Fruit fly (Drosophila melanogaster) whole organism, embryonic: Measurements from ENCODE around the gene Mco4.

Experiments used
- ATbp ChIP-seq: fragments of 200-800 bp; sonication (Bioruptor generic); optimal IDR thresholded peaks from 2 replicates; lab custom pipeline; 2017; ENCODE audit warnings: missing biosample characterization, mild to moderate bottlenecking, missing genetic modification characterization, missing genetic modification reagents
- Antp ChIP-seq: fragments of 200-800 bp; sonication (Bioruptor generic); optimal IDR thresholded peaks from 3 replicates; lab custom pipeline; 2016; ENCODE audit warnings: missing biosample characterization, missing genetic modification characterization
- B-H1 ChIP-seq: fragments of 200-800 bp; sonication (Bioruptor generic); IDR thresholded peaks from 3 replicates; pipeline ENCODE4 v1.3.6; 2022; ENCODE audit warnings: missing biosample characterization, missing genetic modification characterization
- Bteb2 ChIP-seq: fragments of 200-800 bp; sonication (Bioruptor generic); optimal IDR thresholded peaks from 2 replicates; lab custom pipeline; 2016; ENCODE audit warnings: missing biosample characterization, missing genetic modification characterization
- CG10431 ChIP-seq: fragments of 200-800 bp; sonication (Bioruptor generic); optimal IDR thresholded peaks from 3 replicates; lab custom pipeline; 2018; ENCODE audit warnings: missing biosample characterization, mild to moderate bottlenecking, missing genetic modification characterization
- CG10979 ChIP-seq: fragments of 200-800 bp; sonication (Bioruptor generic); optimal IDR thresholded peaks from 2 replicates; lab custom pipeline; 2018; ENCODE audit warnings: missing biosample characterization, mild to moderate bottlenecking, missing genetic modification characterization, moderate library complexity
- CG11695 ChIP-seq: fragments of 200-800 bp; sonication (Bioruptor generic); IDR thresholded peaks from 3 replicates; pipeline ENCODE4 v1.3.6; 2022; ENCODE audit warnings: missing biosample characterization, missing genetic modification characterization
- CG12236 ChIP-seq: fragments of 200-800 bp; sonication (Bioruptor generic); optimal IDR thresholded peaks from 2 replicates; lab custom pipeline; 2016; ENCODE audit warnings: missing biosample characterization, missing genetic modification characterization
- CG1233 ChIP-seq: fragments of 200-800 bp; sonication (Bioruptor generic); optimal IDR thresholded peaks from 4 replicates; lab custom pipeline; 2018; ENCODE audit warnings: missing biosample characterization, mild to moderate bottlenecking, missing genetic modification characterization
- CG12391 ChIP-seq: fragments of 200-800 bp; sonication (Bioruptor generic); optimal IDR thresholded peaks from 3 replicates; lab custom pipeline; 2018; ENCODE audit warnings: missing biosample characterization, mild to moderate bottlenecking, missing genetic modification characterization, moderate library complexity
- CG13123 ChIP-seq: fragments of 200-800 bp; sonication (Bioruptor generic); optimal IDR thresholded peaks from 2 replicates; lab custom pipeline; 2016; ENCODE audit warnings: missing biosample characterization, missing genetic modification characterization
- CG13624 ChIP-seq: fragments of 200-800 bp; sonication (Bioruptor generic); optimal IDR thresholded peaks from 2 replicates; lab custom pipeline; 2016; ENCODE audit warnings: missing biosample characterization, missing genetic modification characterization
- CG1647 ChIP-seq: fragments of 200-800 bp; sonication (Bioruptor generic); optimal IDR thresholded peaks from 3 replicates; lab custom pipeline; 2016; ENCODE audit warnings: missing biosample characterization, missing genetic modification characterization
- CG17568 ChIP-seq: fragments of 200-800 bp; sonication (Bioruptor generic); optimal IDR thresholded peaks from 2 replicates; lab custom pipeline; 2018; ENCODE audit warnings: missing biosample characterization, mild to moderate bottlenecking, missing genetic modification characterization, moderate library complexity
- CG18764 ChIP-seq: fragments of 200-800 bp; sonication (Bioruptor generic); optimal IDR thresholded peaks from 3 replicates; lab custom pipeline; 2016; ENCODE audit warnings: missing biosample characterization, missing genetic modification characterization
- CG2889 ChIP-seq: fragments of 200-800 bp; sonication (Bioruptor generic); IDR thresholded peaks from 3 replicates; pipeline ENCODE4 v1.3.6; 2022; ENCODE audit warnings: missing biosample characterization, missing genetic modification characterization
- CG31441 ChIP-seq: fragments of 200-800 bp; sonication (Bioruptor generic); IDR thresholded peaks from 2 replicates; pipeline ENCODE4 v1.3.6; 2022; ENCODE audit warnings: missing biosample characterization, missing genetic modification characterization
- CG3163 ChIP-seq: fragments of 200-800 bp; sonication (Bioruptor generic); optimal IDR thresholded peaks from 3 replicates; lab custom pipeline; 2016; ENCODE audit warnings: missing biosample characterization, missing genetic modification characterization
- CG33557 ChIP-seq: fragments of 200-800 bp; sonication (Bioruptor generic); optimal IDR thresholded peaks from 2 replicates; lab custom pipeline; 2019; ENCODE audit warnings: missing biosample characterization, mild to moderate bottlenecking, missing genetic modification characterization, moderate library complexity
- CG4360 ChIP-seq: fragments of 200-800 bp; sonication (Bioruptor generic); IDR thresholded peaks from 2 replicates; pipeline ENCODE4 v1.3.6; 2022; ENCODE audit warnings: missing biosample characterization, missing genetic modification characterization
- CG43689 ChIP-seq: fragments of 200-800 bp; sonication (Bioruptor generic); IDR thresholded peaks from 2 replicates; pipeline ENCODE4 v1.3.6; 2022; ENCODE audit warnings: missing biosample characterization, missing genetic modification characterization
- CG4617 ChIP-seq: fragments of 200-800 bp; sonication (Bioruptor generic); optimal IDR thresholded peaks from 3 replicates; lab custom pipeline; 2016; ENCODE audit warnings: missing biosample characterization, missing genetic modification characterization, borderline replicate concordance
- CG7556 ChIP-seq: fragments of 200-800 bp; sonication (Bioruptor generic); optimal IDR thresholded peaks from 2 replicates; lab custom pipeline; 2017; ENCODE audit warnings: missing biosample characterization, mild to moderate bottlenecking, missing genetic modification characterization
- Dip3 ChIP-seq: fragments of 200-800 bp; sonication (Bioruptor generic); optimal IDR thresholded peaks from 3 replicates; lab custom pipeline; 2016; ENCODE audit warnings: missing biosample characterization, missing genetic modification characterization
- Hmr ChIP-seq: fragments of 200-800 bp; sonication (Bioruptor generic); optimal IDR thresholded peaks from 3 replicates; lab custom pipeline; 2017; ENCODE audit warnings: mild to moderate bottlenecking, missing biosample characterization, missing genetic modification reagents, missing genetic modification characterization
- Hr78 ChIP-seq, 2 experiments: fragments of 200-800 bp in 1 of 2; fragments of >200 bp in 1 of 2; sonication (Bioruptor generic) in 1 of 2; optimal IDR thresholded peaks; 2 replicates each; lab custom pipeline; 2017 to 2019; ENCODE audit warnings: missing biosample characterization in 2 of 2, missing genetic modification characterization in 2 of 2, mild to moderate bottlenecking in 1 of 2, moderate library complexity in 1 of 2
- Kr ChIP-seq: fragments of 200-800 bp; sonication (Bioruptor generic); optimal IDR thresholded peaks from 2 replicates; lab custom pipeline; 2017; ENCODE audit warnings: missing biosample characterization, mild to moderate bottlenecking, missing genetic modification characterization
- Lhr ChIP-seq: fragments of 200-800 bp; sonication (Bioruptor generic); optimal IDR thresholded peaks from 3 replicates; lab custom pipeline; 2017; ENCODE audit warnings: mild to moderate bottlenecking, missing biosample characterization, missing genetic modification reagents, missing genetic modification characterization
- MTF-1 ChIP-seq: fragments of 200-800 bp; sonication (Bioruptor generic); optimal IDR thresholded peaks from 2 replicates; lab custom pipeline; 2018; ENCODE audit warnings: missing biosample characterization, mild to moderate bottlenecking, missing genetic modification characterization, borderline replicate concordance
- Mes4 ChIP-seq: fragments of 200-800 bp; sonication (Bioruptor generic); optimal IDR thresholded peaks from 2 replicates; lab custom pipeline; 2016; ENCODE audit warnings: missing biosample characterization, missing genetic modification characterization
- NC2β ChIP-seq: fragments of 200-800 bp; sonication (Bioruptor generic); optimal IDR thresholded peaks from 2 replicates; lab custom pipeline; 2016; ENCODE audit warnings: missing biosample characterization, missing genetic modification characterization
- NfI ChIP-seq: fragments of 200-800 bp; sonication (Bioruptor generic); optimal IDR thresholded peaks from 3 replicates; lab custom pipeline; 2018; ENCODE audit warnings: missing biosample characterization, mild to moderate bottlenecking, missing genetic modification characterization, moderate library complexity
- Pdp1 ChIP-seq, 2 experiments: fragments of 200-800 bp; sonication (Bioruptor generic); optimal IDR thresholded peaks; 3 replicates each; lab custom pipeline; 2016; ENCODE audit warnings: missing biosample characterization in 2 of 2, missing genetic modification characterization in 2 of 2, mild to moderate bottlenecking in 1 of 2, moderate library complexity in 1 of 2
- Tbp ChIP-seq: fragments of >200 bp; optimal IDR thresholded peaks from 2 replicates; lab custom pipeline; 2018; ENCODE audit warnings: missing biosample characterization, missing genetic modification characterization
- Vsx1 ChIP-seq: fragments of 200-800 bp; sonication (Bioruptor generic); optimal IDR thresholded peaks from 2 replicates; lab custom pipeline; 2017; ENCODE audit warnings: missing biosample characterization, mild to moderate bottlenecking, missing genetic modification characterization, missing genetic modification reagents
- bbx ChIP-seq: fragments of 200-800 bp; sonication (Bioruptor generic); IDR thresholded peaks from 2 replicates; pipeline ENCODE4 v1.3.6; 2022; ENCODE audit warnings: missing biosample characterization, missing genetic modification characterization; ENCODE audit not compliant: partially characterized antibody
- br ChIP-seq: fragments of >200 bp; optimal IDR thresholded peaks from 2 replicates; lab custom pipeline; 2017
- chn ChIP-seq: fragments of 200-800 bp; sonication (Bioruptor generic); optimal IDR thresholded peaks from 2 replicates; lab custom pipeline; 2016; ENCODE audit warnings: missing biosample characterization, missing genetic modification characterization
- danr ChIP-seq: fragments of 200-800 bp; sonication (Bioruptor generic); IDR thresholded peaks from 2 replicates; pipeline ENCODE4 v1.3.6; 2022; ENCODE audit warnings: missing biosample characterization, missing genetic modification characterization
- dati ChIP-seq: fragments of 200-800 bp; sonication (Bioruptor generic); IDR thresholded peaks from 2 replicates; pipeline ENCODE4 v1.3.6; 2022; ENCODE audit warnings: missing biosample characterization, missing genetic modification characterization
- ind ChIP-seq: fragments of 200-800 bp; sonication (Bioruptor generic); optimal IDR thresholded peaks from 3 replicates; lab custom pipeline; 2016; ENCODE audit warnings: missing biosample characterization, missing genetic modification characterization
- ken ChIP-seq: fragments of 200-800 bp; sonication (Bioruptor generic); IDR thresholded peaks from 3 replicates; pipeline ENCODE4 v1.3.6; 2022; ENCODE audit warnings: missing biosample characterization, missing genetic modification characterization
- maf-S ChIP-seq: fragments of 200-800 bp; sonication (Bioruptor generic); optimal IDR thresholded peaks from 2 replicates; lab custom pipeline; 2016; ENCODE audit warnings: missing biosample characterization, missing genetic modification characterization
- odd ChIP-seq: fragments of 200-800 bp; sonication (Bioruptor generic); optimal IDR thresholded peaks from 2 replicates; lab custom pipeline; 2017; ENCODE audit warnings: missing biosample characterization, mild to moderate bottlenecking, missing genetic modification characterization
- peb ChIP-seq: fragments of 200-800 bp; sonication (Bioruptor generic); IDR thresholded peaks from 2 replicates; pipeline ENCODE4 v1.3.6; 2022; ENCODE audit warnings: missing biosample characterization, missing genetic modification characterization
- sna ChIP-seq: fragments of 200-800 bp; sonication (Bioruptor generic); IDR thresholded peaks from 2 replicates; pipeline ENCODE4 v1.3.6; 2022; ENCODE audit warnings: missing biosample characterization, missing genetic modification characterization; ENCODE audit not compliant: partially characterized antibody
- vfl ChIP-seq: fragments of 200-800 bp; sonication (Bioruptor generic); optimal IDR thresholded peaks from 2 replicates; lab custom pipeline; 2016; ENCODE audit warnings: missing biosample characterization, missing genetic modification characterization
- z ChIP-seq: fragments of 200-800 bp; sonication (Bioruptor generic); IDR thresholded peaks from 3 replicates; pipeline ENCODE4 v1.3.6; 2022; ENCODE audit warnings: missing biosample characterization, missing genetic modification characterization
- zf30C ChIP-seq: fragments of 200-800 bp; sonication (Bioruptor generic); optimal IDR thresholded peaks from 3 replicates; lab custom pipeline; 2018; ENCODE audit warnings: missing biosample characterization, mild to moderate bottlenecking, missing genetic modification characterization

Mco4 gene

dm6 chrX:17826807-17827703 lies 28.9 kb downstream of the Mco4 start, which contains the start of gene Socs16D (continued):
- TF ChIP-seq Hr78 (GFP tag; optimal IDR thresholded peaks at IDR 0.05; lab: Kevin White, UChicago) (no peak), ind (GFP tag; lab: Kevin White, UChicago) (peak; percentile 9), br (lab: Kevin White, UChicago) (no peak), CG3163 (GFP tag; lab: Kevin White, UChicago) (peak; percentile 37), vfl (GFP tag; lab: Kevin White, UChicago) (peak; percentile 18), Antp (GFP tag; lab: Kevin White, UChicago) (peak; percentile 55), B-H1 (GFP tag; lab: Robert Waterston, UW) (no peak), CG4360 (GFP tag; lab: Robert Waterston, UW) (no peak), CG10979 (tag; lab: Kevin White, UChicago) (no peak), chn (GFP tag; lab: Kevin White, UChicago) (peak; percentile 2), sna (GFP tag; lab: Robert Waterston, UW) (peak; percentile 95), CG10431 (GFP tag; lab: Kevin White, UChicago) (no peak), CG2889 (no peak), CG12391 (tag; lab: Kevin White, UChicago) (peak; percentile 37), MTF-1 (GFP tag; lab: Kevin White, UChicago) (peak; percentile 31), ken (GFP tag; lab: Robert Waterston, UW) (0 out of 3 replicates have a peak, but pooled peaks have one; percentile 34), danr (GFP tag; lab: Robert Waterston, UW) (no peak), Lhr (GFP tag; lab: Kevin White, UChicago) (peak; percentile 89), CG33557 (GFP tag; lab: Kevin White, UChicago) (no peak), Kr (GFP tag; lab: Kevin White, UChicago) (no peak), CG18764 (no peak), odd (GFP tag; lab: Kevin White, UChicago) (peak; percentile 20), peb (GFP tag; lab: Robert Waterston, UW) (no peak), maf-S (peak; percentile 35), Bteb2 (GFP tag; lab: Kevin White, UChicago) (peak; percentile 41), ATbp (no peak), CG11695 (GFP tag; lab: Robert Waterston, UW) (no peak), CG13123 (GFP tag; lab: Kevin White, UChicago) (no peak), CG1647 (GFP tag; lab: Kevin White, UChicago) (no peak), CG12236 (GFP tag; lab: Kevin White, UChicago) (peak; percentile 39), Pdp1 (GFP tag; optimal IDR thresholded peaks at IDR 0.05; lab: Kevin White, UChicago) (peak; percentile 17 to 61), dati (no peak), CG31441 (GFP tag; lab: Robert Waterston, UW) (no peak), CG13624 (peak; percentile 66), bbx (GFP tag; lab: Robert Waterston, UW) (peak; percentile 98), NfI (GFP tag; lab: Kevin White, UChicago) (peak; percentile 2), z (no peak), CG1233 (GFP tag; lab: Kevin White, UChicago) (peak; percentile 5), CG43689 (GFP tag; lab: Robert Waterston, UW) (no peak), CG17568 (GFP tag; lab: Kevin White, UChicago) (no peak), Vsx1 (GFP tag; lab: Kevin White, UChicago) (no peak), Dip3 (GFP tag; lab: Kevin White, UChicago) (no peak), zf30C (GFP tag; lab: Kevin White, UChicago) (peak; percentile 16), Tbp (GFP tag; lab: Kevin White, UChicago) (no peak), Hmr (GFP tag; lab: Kevin White, UChicago) (peak; percentile 73), CG7556 (no peak), Mes4 (no peak), CG4617 (peak; percentile 74), NC2β (GFP tag; lab: Kevin White, UChicago) (peak; percentile 44)
